Worm (Caenorhabditis elegans) whole organism, L2 larva: ENCODE measurements around the gene cgef-1.

Source experiments
- ceh-82 ChIP-seq: fragments of 150-350 bp; optimal IDR thresholded peaks from 2 replicates; lab custom pipeline; 2014; ENCODE audit warnings: missing biosample characterization, missing genetic modification characterization
- fos-1 ChIP-seq: fragments of 150-350 bp; optimal IDR thresholded peaks from 2 replicates; lab custom pipeline; 2014; ENCODE audit warnings: missing biosample characterization, missing genetic modification characterization
- mab-5 ChIP-seq: fragments of 150-350 bp; optimal IDR thresholded peaks from 2 replicates; lab custom pipeline; 2014; ENCODE audit warnings: missing biosample characterization, missing genetic modification characterization
- nhr-21 ChIP-seq: fragments of 150-350 bp; optimal IDR thresholded peaks from 2 replicates; lab custom pipeline; 2014; ENCODE audit warnings: missing biosample characterization, missing genetic modification characterization
- skn-1 ChIP-seq: sonication (generic microtip); optimal IDR thresholded peaks from 2 replicates; lab custom pipeline; 2017; ENCODE audit warnings: missing biosample characterization, missing genetic modification characterization
- zag-1 ChIP-seq: fragments of 150-350 bp; optimal IDR thresholded peaks from 2 replicates; lab custom pipeline; 2014; ENCODE audit warnings: missing biosample characterization, missing genetic modification characterization
- ztf-11 ChIP-seq: sonication (generic microtip); optimal IDR thresholded peaks from 2 replicates; lab custom pipeline; 2017; ENCODE audit warnings: missing biosample characterization, missing genetic modification characterization

DNA sequence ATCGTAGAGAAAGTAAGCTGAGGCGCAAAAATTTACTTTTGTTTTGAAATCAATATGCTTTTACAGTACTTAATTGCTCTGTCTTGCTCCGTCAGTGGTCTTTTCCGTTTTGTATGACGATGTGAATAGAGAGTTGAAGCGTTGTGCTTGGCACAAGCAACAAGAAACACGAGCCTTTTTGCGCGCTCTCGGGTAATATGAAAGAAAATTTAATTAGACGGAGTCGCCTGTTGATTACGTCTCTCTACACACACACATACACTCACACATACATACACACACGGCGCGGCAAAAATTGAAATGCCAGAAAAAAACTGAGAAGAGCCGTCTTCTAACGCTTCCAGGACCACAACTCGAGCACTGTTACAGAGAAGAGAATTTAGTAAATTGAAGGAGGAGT lies 42.0 kb upstream of the cgef-1 start:
- TF ChIP-seq mab-5 (tag; lab: Kevin White, UChicago) (no peak), nhr-21 (tag; lab: Kevin White, UChicago) (no peak), skn-1 (tag; lab: Kevin White, UChicago) (no peak), fos-1 (tag; lab: Kevin White, UChicago) (no peak), zag-1 (tag; lab: Kevin White, UChicago) (no peak), ztf-11 (tag; lab: Kevin White, UChicago) (no peak), ceh-82 (tag; lab: Kevin White, UChicago) (no peak)
